Fruit fly (Drosophila melanogaster): ENCODE measurements around the gene CG10657.

- TF ChIP-seq Snoo (tag; optimal IDR thresholded peaks at IDR 0.05) (peak; percentile 56), fd96Ca (GFP tag; IDR thresholded peaks at IDR 0.05) (no peak)
Observed at dm6 chr3L:12442593-12442992, 54.4 kb downstream of the CG10657 start.

All from whole organism, pupa.